Fruit fly (Drosophila melanogaster): ENCODE measurements around the gene CG6168.
A peak's percentile ranks its signal among the peaks of the same experiment; 100 is the strongest.

DNA sequence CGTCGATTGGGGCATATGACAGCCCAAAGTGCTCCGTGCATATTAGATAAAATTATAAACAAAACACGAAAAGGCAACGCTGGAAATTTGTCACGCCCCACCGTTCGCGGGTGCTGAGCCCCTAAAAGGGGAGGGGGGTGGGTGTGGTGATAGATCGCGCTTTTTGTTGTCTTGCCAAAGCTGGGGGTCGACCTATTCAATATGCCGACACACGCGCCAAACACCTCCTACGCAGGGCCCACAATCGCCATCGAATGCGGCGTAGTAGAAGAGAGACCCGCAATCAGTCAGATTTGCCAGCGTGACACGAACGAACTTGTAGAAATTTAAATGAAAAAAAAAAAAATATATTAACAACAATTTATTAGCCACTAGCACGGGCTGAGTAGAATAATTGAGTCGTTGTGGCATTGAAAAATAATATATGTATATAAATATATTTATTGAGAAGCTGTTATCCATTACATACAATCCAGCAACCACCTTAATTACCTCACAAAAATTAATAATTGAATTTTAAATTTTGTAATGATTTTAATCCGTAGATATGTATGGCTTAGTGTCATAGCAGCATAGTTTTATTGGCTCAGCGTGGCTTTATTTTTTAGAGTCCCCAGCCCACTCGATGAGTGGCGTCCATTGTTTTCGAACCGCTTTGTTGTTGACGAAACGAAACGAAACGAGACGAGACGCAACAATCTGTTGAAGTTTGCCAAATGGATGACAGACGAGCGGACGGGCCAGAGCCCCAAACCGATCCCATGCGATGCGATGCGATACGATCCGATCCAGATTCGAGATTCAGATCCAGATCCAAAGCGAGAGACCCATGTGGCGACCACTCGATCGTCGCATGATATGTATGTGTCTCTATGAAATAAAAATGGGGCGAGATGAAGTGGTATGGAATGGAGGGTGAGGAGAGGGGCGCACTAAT, 27.7 kb upstream of the CG6168 start:
- TF ChIP-seq Blimp-1 (GFP tag; optimal IDR thresholded peaks at IDR 0.05): peak; percentile 63
- peak; percentile 56 for TF ChIP-seq Sox102F (GFP tag; optimal IDR thresholded peaks at IDR 0.05)
- peak; percentile 83 for TF ChIP-seq fd59A (GFP tag; optimal IDR thresholded peaks at IDR 0.05)
- peak; percentile 69 for TF ChIP-seq esn (GFP tag; optimal IDR thresholded peaks at IDR 0.05)
- peak; percentile 92 for TF ChIP-seq CG6276 (GFP tag; optimal IDR thresholded peaks at IDR 0.05)
- peak; percentile 90 for TF ChIP-seq CG4318 (GFP tag; optimal IDR thresholded peaks at IDR 0.05)
- TF ChIP-seq OdsH (GFP tag; optimal IDR thresholded peaks at IDR 0.05): peak; percentile 81
- TF ChIP-seq cyc (GFP tag; optimal IDR thresholded peaks at IDR 0.05): peak; percentile 16
- TF ChIP-seq CG6792 (GFP tag; optimal IDR thresholded peaks at IDR 0.05): peak; percentile 70
- no peak for TF ChIP-seq Eip93F (GFP tag; optimal IDR thresholded peaks at IDR 0.05)
